Fruit fly (Drosophila melanogaster) whole organism, wandering third instar larva: Measurements from ENCODE around the gene Galphaf.
A peak's percentile ranks its signal among the peaks of the same experiment; 100 is the strongest.

ENCODE experiments used
- Abd-B ChIP-seq: fragments of >200 bp; optimal IDR thresholded peaks from 2 replicates; lab custom pipeline; 2017; ENCODE audit warnings: missing biosample characterization, missing genetic modification characterization
- CG32264 ChIP-seq: fragments of 200-800 bp; sonication (Bioruptor generic); optimal IDR thresholded peaks from 2 replicates; lab custom pipeline; 2016; ENCODE audit warnings: missing biosample characterization, missing genetic modification characterization
- CG9705 ChIP-seq: fragments of 200-800 bp; sonication (Bioruptor generic); optimal IDR thresholded peaks from 2 replicates; lab custom pipeline; 2018; ENCODE audit warnings: missing biosample characterization, mild to moderate bottlenecking, missing genetic modification characterization
- Dfd ChIP-seq: fragments of >200 bp; optimal IDR thresholded peaks from 2 replicates; lab custom pipeline; 2017; ENCODE audit warnings: missing biosample characterization, missing genetic modification characterization
- HLH106 ChIP-seq: fragments of 200-800 bp; optimal IDR thresholded peaks from 3 replicates; lab custom pipeline; 2019; ENCODE audit warnings: missing biosample characterization, mild to moderate bottlenecking, missing genetic modification characterization, moderate library complexity
- Hnf4 ChIP-seq: fragments of 200-800 bp; sonication (Bioruptor generic); optimal IDR thresholded peaks from 2 replicates; lab custom pipeline; 2016; ENCODE audit warnings: missing biosample characterization, mild to moderate bottlenecking, missing genetic modification characterization
- Hr78 ChIP-seq: fragments of >200 bp; optimal IDR thresholded peaks from 2 replicates; lab custom pipeline; 2017; ENCODE audit warnings: missing biosample characterization, missing genetic modification characterization
- Hr83 ChIP-seq: fragments of 200-300 bp; sonication (Bioruptor generic); optimal IDR thresholded peaks from 2 replicates; lab custom pipeline; 2016; ENCODE audit warnings: missing biosample characterization, mild to moderate bottlenecking, missing genetic modification characterization, moderate library complexity; ENCODE audit not compliant: poor library complexity, severe bottlenecking
- Mio ChIP-seq: sonication (Bioruptor generic); optimal IDR thresholded peaks from 2 replicates; lab custom pipeline; 2016; ENCODE audit warnings: missing biosample characterization, missing genetic modification characterization
- Myc ChIP-seq: fragments of >200 bp; optimal IDR thresholded peaks from 2 replicates; lab custom pipeline; 2017
- N ChIP-seq: fragments of >200 bp; optimal IDR thresholded peaks from 2 replicates; lab custom pipeline; 2018; ENCODE audit warnings: missing biosample characterization, missing external identifiers, missing genetic modification characterization
- OdsH ChIP-seq: fragments of 200-800 bp; sonication (Bioruptor generic); optimal IDR thresholded peaks from 2 replicates; lab custom pipeline; 2016; ENCODE audit warnings: missing biosample characterization, mild to moderate bottlenecking, missing genetic modification characterization
- Rel ChIP-seq, 2 experiments: fragments of 200-800 bp; sonication (Bioruptor generic) in 1 of 2; optimal IDR thresholded peaks; 2 replicates in 1 of 2; 3 replicates in 1 of 2; lab custom pipeline; 2016 to 2019; ENCODE audit warnings: mild to moderate bottlenecking in 2 of 2, missing biosample characterization in 2 of 2, missing genetic modification characterization in 2 of 2, moderate library complexity in 1 of 2
- Sp1 ChIP-seq: fragments of 200-800 bp; sonication (Bioruptor generic); optimal IDR thresholded peaks from 3 replicates; lab custom pipeline; 2019; ENCODE audit warnings: missing biosample characterization, mild to moderate bottlenecking, missing genetic modification characterization, moderate library complexity
- Vsx2 ChIP-seq: fragments of 200-300, 225-300 bp; sonication (Bioruptor generic); optimal IDR thresholded peaks from 2 replicates; lab custom pipeline; 2018; ENCODE audit warnings: missing biosample characterization, missing genetic modification characterization; ENCODE audit not compliant: partially characterized antibody
- br ChIP-seq: fragments of 200-800 bp; sonication (Bioruptor generic); optimal IDR thresholded peaks from 2 replicates; lab custom pipeline; 2016; ENCODE audit warnings: missing biosample characterization, missing genetic modification characterization
- brk ChIP-seq: fragments of 200-800 bp; sonication (Bioruptor generic); optimal IDR thresholded peaks from 2 replicates; lab custom pipeline; 2016; ENCODE audit warnings: missing biosample characterization, mild to moderate bottlenecking, missing genetic modification characterization
- dl ChIP-seq, 2 experiments: fragments of 175-275, 200-275 bp in 1 of 2; fragments of 200-275 bp in 1 of 2; sonication (Bioruptor generic); optimal IDR thresholded peaks; lab custom pipeline; 2018; ENCODE audit warnings: mild to moderate bottlenecking in 2 of 2, missing biosample characterization in 2 of 2, missing genetic modification characterization in 2 of 2, moderate library complexity in 2 of 2; ENCODE audit not compliant: partially characterized antibody in 2 of 2, insufficient read depth in 1 of 2
- dmrt93B ChIP-seq: fragments of 200-800 bp; sonication (Bioruptor generic); optimal IDR thresholded peaks from 2 replicates; lab custom pipeline; 2018; ENCODE audit warnings: missing biosample characterization, mild to moderate bottlenecking, missing genetic modification characterization
- dsf ChIP-seq: sonication (Bioruptor generic); optimal IDR thresholded peaks from 2 replicates; lab custom pipeline; 2016; ENCODE audit warnings: missing biosample characterization, missing genetic modification characterization, borderline replicate concordance
- ey ChIP-seq: fragments of 200-800 bp; sonication (Bioruptor generic); optimal IDR thresholded peaks from 2 replicates; lab custom pipeline; 2016; ENCODE audit warnings: missing biosample characterization, missing genetic modification characterization
- foxo ChIP-seq, 2 experiments: fragments of 200-800 bp; sonication (Bioruptor generic); optimal IDR thresholded peaks; 2 replicates in 1 of 2; 3 replicates in 1 of 2; lab custom pipeline; 2016 to 2017; ENCODE audit warnings: missing biosample characterization in 2 of 2, missing genetic modification characterization in 2 of 2
- fru ChIP-seq: fragments of 200-800 bp; sonication (Bioruptor generic); optimal IDR thresholded peaks from 3 replicates; lab custom pipeline; 2016; ENCODE audit warnings: missing biosample characterization, mild to moderate bottlenecking, missing genetic modification characterization
- h ChIP-seq: fragments of 200-800 bp; sonication (Bioruptor generic); optimal IDR thresholded peaks from 3 replicates; lab custom pipeline; 2016; ENCODE audit warnings: missing biosample characterization, mild to moderate bottlenecking, missing genetic modification characterization
- pan ChIP-seq: fragments of >200 bp; optimal IDR thresholded peaks from 2 replicates; lab custom pipeline; 2017
- psq ChIP-seq: fragments of 200-800 bp; sonication (Bioruptor generic); optimal IDR thresholded peaks from 3 replicates; lab custom pipeline; 2017; ENCODE audit warnings: missing biosample characterization, mild to moderate bottlenecking, missing genetic modification characterization, moderate library complexity
- rgr ChIP-seq: fragments of 200-800 bp; sonication (Bioruptor generic); optimal IDR thresholded peaks from 3 replicates; lab custom pipeline; 2016; ENCODE audit warnings: missing biosample characterization, mild to moderate bottlenecking, missing genetic modification characterization
- sage ChIP-seq: fragments of 200-800 bp; sonication (Bioruptor generic); optimal IDR thresholded peaks from 2 replicates; lab custom pipeline; 2016; ENCODE audit warnings: missing biosample characterization, mild to moderate bottlenecking, missing genetic modification characterization
- tai ChIP-seq: sonication (Bioruptor generic); optimal IDR thresholded peaks from 2 replicates; lab custom pipeline; 2016; ENCODE audit warnings: missing biosample characterization, missing genetic modification characterization
- usp ChIP-seq: fragments of >200 bp; optimal IDR thresholded peaks from 2 replicates; lab custom pipeline; 2017; ENCODE audit warnings: missing biosample characterization, missing genetic modification characterization
- woc ChIP-seq: sonication (Bioruptor generic); optimal IDR thresholded peaks from 2 replicates; lab custom pipeline; 2016; ENCODE audit warnings: missing biosample characterization, mild to moderate bottlenecking, missing genetic modification characterization

Galphaf gene

dm6 chr3L:16634529-16634928, 33.2 kb downstream of the Galphaf start:
- peak; percentile 14 for TF ChIP-seq ey (GFP tag; lab: Kevin White, UChicago)
- no peak for TF ChIP-seq dmrt93B (GFP tag; lab: Kevin White, UChicago)
- TF ChIP-seq fru (GFP tag; lab: Kevin White, UChicago), result peak; percentile 16
- TF ChIP-seq foxo (GFP tag; optimal IDR thresholded peaks at IDR 0.05; lab: Kevin White, UChicago), result peak in 1 of 2 experiments; percentile 26

dm6 chr3L:16634091-16634490, 33.6 kb downstream of the Galphaf start:
- TF ChIP-seq psq (GFP tag; lab: Kevin White, UChicago) (no peak), HLH106 (no peak), Hr78 (no peak), N (GFP tag; lab: Kevin White, UChicago) (no peak), sage (GFP tag; lab: Kevin White, UChicago) (no peak), tai (GFP tag; lab: Kevin White, UChicago) (no peak), Abd-B (GFP tag; lab: Kevin White, UChicago) (no peak), dmrt93B (GFP tag; lab: Kevin White, UChicago) (no peak), Rel (GFP tag; optimal IDR thresholded peaks at IDR 0.05; lab: Kevin White, UChicago) (no peak), Rel (tag; optimal IDR thresholded peaks at IDR 0.05; lab: Kevin White, UChicago) (no peak), pan (lab: Kevin White, UChicago) (no peak), brk (GFP tag; lab: Kevin White, UChicago) (no peak), fru (GFP tag; lab: Kevin White, UChicago) (no peak), Sp1 (GFP tag; lab: Kevin White, UChicago) (no peak), woc (no peak), dsf (GFP tag; lab: Kevin White, UChicago) (no peak), foxo (GFP tag; optimal IDR thresholded peaks at IDR 0.05; lab: Kevin White, UChicago) (no peak), Hnf4 (GFP tag; lab: Kevin White, UChicago) (no peak)

dm6 chr3L:16631844-16632537, 35.7 kb downstream of the Galphaf start:
- TF ChIP-seq Rel (GFP tag; optimal IDR thresholded peaks at IDR 0.05; lab: Kevin White, UChicago) (no peak), Rel (tag; optimal IDR thresholded peaks at IDR 0.05; lab: Kevin White, UChicago) (no peak), ey (GFP tag; lab: Kevin White, UChicago) (no peak), brk (GFP tag; lab: Kevin White, UChicago) (no peak), sage (GFP tag; lab: Kevin White, UChicago) (no peak), HLH106 (no peak), foxo (GFP tag; optimal IDR thresholded peaks at IDR 0.05; lab: Kevin White, UChicago) (no peak), fru (GFP tag; lab: Kevin White, UChicago) (no peak), Hnf4 (GFP tag; lab: Kevin White, UChicago) (no peak), usp (no peak), dsf (GFP tag; lab: Kevin White, UChicago) (no peak), Sp1 (GFP tag; lab: Kevin White, UChicago) (no peak), Hr78 (no peak), pan (lab: Kevin White, UChicago) (no peak), tai (GFP tag; lab: Kevin White, UChicago) (no peak), rgr (no peak), Hr83 (no peak), N (GFP tag; lab: Kevin White, UChicago) (no peak)
- TF ChIP-seq, all 38 proteins: peak for 0

- TF ChIP-seq rgr (no peak), CG32264 (no peak), Vsx2 (no peak), Myc (no peak)
These were observed 37.9 kb downstream of the Galphaf start for dm6 chr3L:16629793-16630192.

dm6 chr3L:16626199-16626598, 41.5 kb downstream of the Galphaf start:
- TF ChIP-seq Vsx2 (no peak), Myc (no peak), Sp1 (GFP tag; lab: Kevin White, UChicago) (no peak), Mio (GFP tag; lab: Kevin White, UChicago) (no peak)
- TF ChIP-seq, all 38 proteins: peak for 0

- TF ChIP-seq brk (GFP tag; lab: Kevin White, UChicago), result peak; percentile 75
- TF ChIP-seq Mio (GFP tag; lab: Kevin White, UChicago), result no peak
- TF ChIP-seq dl (GFP tag; optimal IDR thresholded peaks at IDR 0.05; lab: Kevin White, UChicago; ENCODE audit: insufficient read depth in 1 of 2, partially characterized antibody in 2 of 2), result no peak
- TF ChIP-seq sage (GFP tag; lab: Kevin White, UChicago), result peak; percentile 83
- TF ChIP-seq CG9705, result peak; percentile 18
- TF ChIP-seq dmrt93B (GFP tag; lab: Kevin White, UChicago), result peak; percentile 8
- TF ChIP-seq Dfd (GFP tag; lab: Kevin White, UChicago), result no peak
- no peak for TF ChIP-seq tai (GFP tag; lab: Kevin White, UChicago)
- TF ChIP-seq usp, result no peak
- TF ChIP-seq ey (GFP tag; lab: Kevin White, UChicago), result peak; percentile 25
- peak; percentile 52 for TF ChIP-seq Sp1 (GFP tag; lab: Kevin White, UChicago)
- no peak for TF ChIP-seq CG32264
- peak; percentile 48 for TF ChIP-seq dsf (GFP tag; lab: Kevin White, UChicago)
- peak; percentile 53 for TF ChIP-seq psq (GFP tag; lab: Kevin White, UChicago)
- peak; percentile 73 for TF ChIP-seq rgr
- TF ChIP-seq foxo (GFP tag; optimal IDR thresholded peaks at IDR 0.05; lab: Kevin White, UChicago), result peak in 1 of 2 experiments; percentile 68
- peak; percentile 42 for TF ChIP-seq OdsH (GFP tag; lab: Kevin White, UChicago)
- TF ChIP-seq Hnf4 (GFP tag; lab: Kevin White, UChicago), result peak; percentile 74
- peak; percentile 67 for TF ChIP-seq h (GFP tag; lab: Kevin White, UChicago)
- TF ChIP-seq Rel (GFP tag; optimal IDR thresholded peaks at IDR 0.05; lab: Kevin White, UChicago), result peak; percentile 15
- TF ChIP-seq Rel (tag; optimal IDR thresholded peaks at IDR 0.05; lab: Kevin White, UChicago), result peak; percentile 44
- TF ChIP-seq br, result peak; percentile 47
- TF ChIP-seq woc, result no peak
- TF ChIP-seq Hr78, result no peak
- peak; percentile 81 for TF ChIP-seq Hr83
- TF ChIP-seq pan (lab: Kevin White, UChicago), result no peak
- TF ChIP-seq fru (GFP tag; lab: Kevin White, UChicago), result peak; percentile 57
- peak; percentile 51 for TF ChIP-seq HLH106
These were observed 52.5 kb downstream of the Galphaf start, which contains the start of gene Mo25 for dm6 chr3L:16615132-16615709. Gene Mo25 (minus strand): TSS chr3L:16615472.
